Worm (Caenorhabditis elegans) whole organism, L4/young adult: ENCODE results near the gene aqp-2.

Experiments used
- W03F9.2 ChIP-seq: fragments of 150-350 bp; optimal IDR thresholded peaks from 2 replicates; lab custom pipeline; 2014; ENCODE audit warnings: missing biosample characterization, missing genetic modification characterization
- dao-5 ChIP-seq: sonication (generic microtip); optimal IDR thresholded peaks from 2 replicates; lab custom pipeline; 2016; ENCODE audit warnings: missing genotype, missing genetic modification characterization, moderate library complexity, missing compliant biosample characterization
- him-1 ChIP-seq: sonication (generic microtip); optimal IDR thresholded peaks from 2 replicates; lab custom pipeline; 2016; ENCODE audit warnings: missing genotype, missing genetic modification reagents, missing genetic modification characterization, missing compliant biosample characterization

The aqp-2 gene

DNA sequence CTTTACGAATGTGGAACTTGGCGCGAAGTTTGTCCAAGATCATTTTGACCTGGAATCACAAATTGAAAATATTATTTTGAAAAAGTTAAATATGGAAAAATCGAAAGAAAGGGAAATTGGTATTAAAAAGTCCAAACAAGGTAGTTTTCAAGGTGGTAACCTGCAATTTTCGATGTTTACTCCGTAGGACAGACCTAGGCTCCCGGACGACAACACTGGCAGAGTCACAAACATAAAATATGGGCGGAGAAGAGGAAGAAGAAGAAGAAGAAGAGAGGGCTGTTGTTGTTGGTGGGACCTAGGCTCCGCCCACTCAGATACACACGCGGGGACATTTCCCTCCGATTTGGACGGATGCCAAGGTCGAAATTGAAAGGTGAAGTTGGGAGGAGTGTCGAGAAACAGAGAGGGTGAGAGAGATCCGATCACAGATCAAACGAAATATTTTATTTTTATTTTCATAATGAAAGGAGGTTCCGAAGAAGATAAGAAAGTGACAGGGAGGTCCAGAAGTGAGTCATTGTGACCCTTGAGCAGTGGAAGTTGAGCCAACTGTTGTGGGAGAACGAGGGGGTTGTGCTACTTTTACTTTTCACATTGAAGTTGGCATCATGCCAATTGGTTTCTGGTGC is at the start of gene aqp-2:
Gene aqp-2, minus strand, starts transcription at position 51 of the 632 bp plus-strand sequence.
- TF ChIP-seq him-1 (tag; lab: Kevin White, UChicago) (no peak), W03F9.2 (no peak), dao-5 (tag; lab: Kevin White, UChicago) (no peak)

DNA sequence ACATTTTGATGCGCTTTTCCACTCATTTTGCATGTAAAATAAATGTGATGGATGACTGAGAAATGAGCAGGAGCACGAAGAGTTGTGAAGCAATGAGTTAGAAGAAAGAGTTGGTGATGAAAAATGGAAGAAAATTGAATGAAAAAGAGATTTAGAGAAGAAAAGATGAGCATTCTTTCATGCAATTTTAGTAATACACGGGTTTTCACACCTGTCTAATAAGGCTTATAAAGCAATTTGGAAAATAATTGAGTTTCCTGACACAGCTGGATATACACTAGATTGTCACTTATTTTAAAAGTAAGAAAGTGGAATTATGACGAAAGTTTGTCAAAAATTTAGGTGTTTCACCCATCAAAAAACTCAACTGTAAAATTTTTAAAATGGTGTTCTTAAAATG is 49.0 kb upstream of the aqp-2 start:
- TF ChIP-seq dao-5 (tag; lab: Kevin White, UChicago) (no peak), W03F9.2 (no peak)

ce11 chrII:9310204-9310603 is 48.4 kb upstream of the aqp-2 start, which contains the start of gene cam-1:
Gene cam-1, minus strand, starts transcription at chrII:9310304.
- TF ChIP-seq dao-5 (tag; lab: Kevin White, UChicago) (no peak), him-1 (tag; lab: Kevin White, UChicago) (no peak), W03F9.2 (no peak)

DNA sequence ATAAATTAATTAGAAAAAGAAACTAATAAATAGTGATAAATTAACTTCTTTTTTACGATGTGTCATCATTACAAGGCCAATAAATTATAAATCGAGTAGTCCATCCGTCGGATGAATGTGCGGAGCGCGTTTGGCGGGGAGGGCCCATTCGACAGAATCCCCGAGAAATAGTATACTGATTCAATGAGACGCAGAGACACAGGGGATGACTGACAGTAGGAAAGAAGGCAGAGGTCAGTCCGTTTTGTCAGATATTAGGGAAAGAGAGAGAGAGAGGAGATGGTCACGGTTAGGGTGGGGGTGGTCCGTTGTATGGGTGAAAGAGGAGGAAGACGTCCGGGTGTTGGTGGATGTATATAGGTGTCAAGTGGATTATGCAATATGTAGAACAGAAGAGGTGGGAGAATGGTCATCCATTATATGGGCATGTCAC is 46.8 kb upstream of the aqp-2 start:
- TF ChIP-seq W03F9.2 (no peak), him-1 (tag; lab: Kevin White, UChicago) (no peak), dao-5 (tag; lab: Kevin White, UChicago) (no peak)

DNA sequence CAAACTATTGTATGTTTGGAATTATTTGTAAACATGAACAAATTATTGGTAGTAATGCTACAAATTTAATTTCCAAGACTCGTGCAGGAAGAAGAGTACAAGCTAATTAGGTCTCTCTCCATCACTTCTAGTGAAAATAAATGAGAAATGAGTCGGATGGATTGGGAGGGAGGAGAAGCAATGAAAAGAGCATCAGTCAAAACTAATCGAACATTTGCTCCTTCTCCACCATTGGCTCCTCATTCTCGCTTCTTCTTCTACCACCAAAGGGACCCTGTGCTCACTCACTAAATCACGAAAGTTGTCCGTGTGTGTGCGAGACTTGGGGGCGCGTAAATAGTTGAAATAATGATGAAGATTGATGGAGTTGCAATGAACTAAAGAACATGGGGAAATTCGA is 45.1 kb upstream of the aqp-2 start:
- no peak for TF ChIP-seq dao-5 (tag; lab: Kevin White, UChicago)
- TF ChIP-seq him-1 (tag; lab: Kevin White, UChicago), result no peak
- no peak for TF ChIP-seq W03F9.2

DNA sequence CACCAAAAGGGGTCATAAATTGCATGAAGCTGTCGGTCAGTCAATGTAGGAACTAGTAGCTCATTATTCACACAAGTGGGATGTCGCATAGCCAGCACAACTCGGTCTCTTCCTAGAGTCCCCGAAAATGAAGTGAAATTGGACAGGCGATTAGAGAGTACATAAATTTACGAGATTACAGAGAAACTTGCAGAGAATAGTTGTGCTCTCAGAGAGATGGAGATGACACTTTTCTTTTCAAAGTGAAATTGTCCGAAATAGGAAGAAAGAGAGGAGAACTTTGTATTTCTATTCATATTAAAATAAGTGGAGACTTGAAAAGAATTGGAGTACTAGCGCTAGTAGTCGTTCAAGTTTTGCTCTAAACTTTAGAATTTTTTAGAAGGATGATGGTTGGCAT is 43.8 kb upstream of the aqp-2 start:
- TF ChIP-seq W03F9.2 (no peak), him-1 (tag; lab: Kevin White, UChicago) (no peak)

DNA sequence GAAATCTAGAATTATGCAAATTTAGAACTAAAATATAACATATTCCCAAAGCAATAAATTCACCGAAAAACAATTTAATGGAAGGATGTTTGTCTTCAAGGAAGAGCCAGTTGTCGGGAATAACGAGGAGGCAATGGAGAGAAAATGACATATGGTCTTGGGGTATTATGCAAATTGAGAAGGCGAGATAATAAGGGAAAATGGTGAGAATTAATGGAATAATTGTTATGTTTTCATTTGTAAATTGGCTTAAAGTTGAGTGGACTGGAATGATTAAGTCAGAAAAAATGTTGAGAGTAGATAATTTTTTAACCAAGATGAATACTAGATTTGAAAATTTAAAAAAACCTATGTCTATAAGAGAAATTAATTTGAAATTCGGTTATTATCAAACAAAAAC is 43.1 kb upstream of the aqp-2 start:
- no peak for TF ChIP-seq dao-5 (tag; lab: Kevin White, UChicago)
- TF ChIP-seq W03F9.2, result no peak
- TF ChIP-seq him-1 (tag; lab: Kevin White, UChicago), result no peak

ce11 chrII:9303545-9303944 is 41.8 kb upstream of the aqp-2 start:
- TF ChIP-seq him-1 (tag; lab: Kevin White, UChicago), result no peak
- no peak for TF ChIP-seq W03F9.2
- TF ChIP-seq dao-5 (tag; lab: Kevin White, UChicago), result no peak

- TF ChIP-seq W03F9.2, result no peak
- no peak for TF ChIP-seq dao-5 (tag; lab: Kevin White, UChicago)
- no peak for TF ChIP-seq him-1 (tag; lab: Kevin White, UChicago)
Observed at ce11 chrII:9301065-9301464, 39.3 kb upstream of the aqp-2 start.

- TF ChIP-seq dao-5 (tag; lab: Kevin White, UChicago) (no peak), him-1 (tag; lab: Kevin White, UChicago) (no peak), W03F9.2 (no peak)
Observed at ce11 chrII:9299679-9300078, 37.9 kb upstream of the aqp-2 start.

- TF ChIP-seq W03F9.2 (no peak), dao-5 (tag; lab: Kevin White, UChicago) (no peak), him-1 (tag; lab: Kevin White, UChicago) (no peak)
Observed at ce11 chrII:9295678-9296077, 33.9 kb upstream of the aqp-2 start, which contains the start of gene C01G6.9. Gene C01G6.9, minus strand, starts transcription at chrII:9295818.

DNA sequence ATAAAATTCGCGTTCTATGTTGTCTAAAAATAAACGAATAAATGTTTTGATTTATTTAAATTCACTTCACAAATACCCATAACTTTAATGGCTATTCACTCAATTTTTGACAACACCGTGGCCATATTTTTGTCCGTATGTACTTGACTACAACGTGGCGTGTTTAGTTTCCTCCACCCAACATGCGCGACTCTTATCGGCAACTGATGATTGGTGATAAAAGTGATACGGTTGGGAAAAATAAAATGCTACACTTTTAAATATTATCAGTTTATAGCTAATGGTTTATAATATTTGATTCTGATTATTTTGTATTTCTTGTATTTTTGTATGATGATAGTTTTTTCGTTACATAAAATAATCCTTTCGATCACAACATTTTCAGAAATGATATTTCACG is 29.9 kb upstream of the aqp-2 start, which contains the start of gene acs-7:
Gene acs-7, plus strand, starts transcription at position 386 of the 400 bp plus-strand sequence.
- no peak for TF ChIP-seq dao-5 (tag; lab: Kevin White, UChicago)
- TF ChIP-seq W03F9.2, result no peak
- no peak for TF ChIP-seq him-1 (tag; lab: Kevin White, UChicago)

DNA sequence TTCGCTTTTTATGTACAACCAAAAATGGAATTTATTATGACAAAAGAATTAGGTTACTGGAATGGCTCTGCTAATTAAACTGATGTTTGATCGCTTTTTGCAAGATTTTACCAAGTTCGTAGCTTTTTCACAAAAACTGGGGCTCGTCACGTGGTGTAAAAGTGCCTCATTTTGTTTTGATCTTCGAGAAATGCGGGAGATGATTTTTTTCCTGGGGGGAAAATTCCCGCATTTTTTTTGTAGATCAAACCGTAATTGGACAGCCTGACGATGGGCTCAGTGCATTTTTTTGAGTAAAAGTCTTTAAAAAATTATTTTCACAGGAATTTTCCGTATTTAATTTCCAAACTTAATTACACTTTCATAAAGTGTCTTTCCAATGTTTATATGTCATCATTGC is 27.3 kb upstream of the aqp-2 start:
- TF ChIP-seq dao-5 (tag; lab: Kevin White, UChicago), result no peak
- no peak for TF ChIP-seq W03F9.2
- TF ChIP-seq him-1 (tag; lab: Kevin White, UChicago), result no peak

- no peak for TF ChIP-seq him-1 (tag; lab: Kevin White, UChicago)
- peak; percentile 25 for TF ChIP-seq W03F9.2
Observed at ce11 chrII:9285171-9286025, 23.6 kb upstream of the aqp-2 start, which contains the start of gene mtrr-1. Gene mtrr-1, plus strand, starts transcription at chrII:9285975.
